Fruit fly (Drosophila melanogaster): ENCODE data around the gene mtm.

mtm gene

DNA sequence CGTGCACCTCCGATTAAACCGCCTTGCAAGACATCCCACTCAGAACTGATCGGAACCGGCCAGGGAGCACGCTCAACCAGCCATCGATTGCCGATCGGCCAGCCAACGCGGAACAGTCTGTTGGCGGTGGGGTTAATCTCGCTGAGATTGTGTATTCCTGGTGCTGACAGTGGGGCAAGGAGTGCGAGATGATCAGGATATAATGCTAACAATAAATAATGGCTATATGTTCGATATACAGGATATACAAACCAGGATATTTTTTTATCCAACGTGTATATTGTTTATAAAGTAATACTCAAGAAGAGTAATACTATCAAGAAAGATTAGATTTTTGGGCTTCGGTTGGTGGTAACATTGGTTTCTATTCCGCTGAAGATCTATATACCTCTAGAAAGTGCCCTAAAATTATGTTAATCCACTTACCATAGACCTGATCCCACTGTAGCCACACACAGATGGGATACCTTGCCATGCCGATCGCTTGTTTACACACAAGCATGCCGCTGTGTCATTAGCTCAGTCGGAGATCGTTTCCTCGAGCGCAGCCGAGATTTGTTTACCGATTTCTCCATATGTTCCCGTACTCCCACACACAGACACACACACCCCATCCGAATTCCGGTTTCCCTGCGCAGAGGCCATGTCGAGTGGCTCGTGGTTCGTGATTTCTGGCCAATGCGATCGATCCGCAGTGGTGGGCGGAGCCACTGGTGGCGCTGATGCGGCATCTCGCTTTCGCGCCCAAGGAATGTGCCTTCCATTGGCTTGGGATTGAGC is 17.3 kb downstream of the mtm start, which contains the start of gene H2.0 (continued):
- TF ChIP-seq dm (GFP tag; optimal IDR thresholded peaks at IDR 0.05) (peak; percentile 5), trem (tag; optimal IDR thresholded peaks at IDR 0.05) (peak; percentile 23), sisA (GFP tag; IDR thresholded peaks at IDR 0.05) (no peak), CG16863 (GFP tag; optimal IDR thresholded peaks at IDR 0.05) (peak; percentile 13), org-1 (GFP tag; optimal IDR thresholded peaks at IDR 0.05) (peak; percentile 39), Nf-YB (GFP tag; optimal IDR thresholded peaks at IDR 0.05) (peak; percentile 97), unpg (GFP tag; optimal IDR thresholded peaks at IDR 0.05) (peak; percentile 18), seq (GFP tag; IDR thresholded peaks at IDR 0.05) (no peak), Ada2b (GFP tag; IDR thresholded peaks at IDR 0.05) (no peak), CG2120 (GFP tag; optimal IDR thresholded peaks at IDR 0.05) (peak; percentile 29), cg (GFP tag; optimal IDR thresholded peaks at IDR 0.05) (peak; percentile 78), CG13296 (GFP tag; optimal IDR thresholded peaks at IDR 0.05) (no peak), H2.0 (GFP tag; IDR thresholded peaks at IDR 0.05) (no peak), gem (tag; optimal IDR thresholded peaks at IDR 0.05) (peak; percentile 68), CG15601 (tag; optimal IDR thresholded peaks at IDR 0.05) (peak; percentile 36), oc (tag; optimal IDR thresholded peaks at IDR 0.05) (peak; percentile 6), CG17912 (GFP tag; optimal IDR thresholded peaks at IDR 0.05) (no peak), hkb (optimal IDR thresholded peaks at IDR 0.05) (no peak), hkb (GFP tag; IDR thresholded peaks at IDR 0.05) (0 out of 2 replicates have a peak, but pooled peaks have one; percentile 24), BtbVII (GFP tag; optimal IDR thresholded peaks at IDR 0.05) (no peak), CG3847 (GFP tag; IDR thresholded peaks at IDR 0.05) (no peak), CG12219 (GFP tag; optimal IDR thresholded peaks at IDR 0.05) (no peak), CG2712 (tag; optimal IDR thresholded peaks at IDR 0.05) (peak; percentile 66), CG4404 (GFP tag; IDR thresholded peaks at IDR 0.05) (peak; percentile 60), zfh1 (GFP tag; IDR thresholded peaks at IDR 0.05) (0 out of 3 replicates have a peak, but pooled peaks have one; percentile 23), nom (GFP tag; optimal IDR thresholded peaks at IDR 0.05) (no peak), NC2α (GFP tag; optimal IDR thresholded peaks at IDR 0.05) (no peak), CG13424 (tag; optimal IDR thresholded peaks at IDR 0.05) (peak; percentile 23), CG8281 (tag; optimal IDR thresholded peaks at IDR 0.05) (no peak), sens-2 (GFP tag; IDR thresholded peaks at IDR 0.05) (no peak), wdn (GFP tag; IDR thresholded peaks at IDR 0.05) (no peak), CG10543 (GFP tag; optimal IDR thresholded peaks at IDR 0.05) (peak; percentile 26), jumu (GFP tag; optimal IDR thresholded peaks at IDR 0.05) (no peak), CG11723 (GFP tag; optimal IDR thresholded peaks at IDR 0.05) (no peak), CG8944 (GFP tag; optimal IDR thresholded peaks at IDR 0.05) (no peak), CG2889 (GFP tag; IDR thresholded peaks at IDR 0.05) (no peak), Spps (tag; optimal IDR thresholded peaks at IDR 0.05) (peak; percentile 13), chn (GFP tag; optimal IDR thresholded peaks at IDR 0.05) (peak; percentile 30), grau (tag; optimal IDR thresholded peaks at IDR 0.05) (peak; percentile 56), lmd (GFP tag; IDR thresholded peaks at IDR 0.05) (peak; percentile 53), Trl (optimal IDR thresholded peaks at IDR 0.05) (no peak), Trl (GFP tag; optimal IDR thresholded peaks at IDR 0.05) (peak; percentile 6), Doc3 (GFP tag; IDR thresholded peaks at IDR 0.05; ENCODE audit: partially characterized antibody) (no peak), zen2 (GFP tag; IDR thresholded peaks at IDR 0.05; ENCODE audit: partially characterized antibody) (no peak), lilli (GFP tag; optimal IDR thresholded peaks at IDR 0.05) (peak; percentile 22), Dll (GFP tag; IDR thresholded peaks at IDR 0.05; ENCODE audit: partially characterized antibody) (no peak), ems (GFP tag; optimal IDR thresholded peaks at IDR 0.05) (no peak), CG7556 (GFP tag; optimal IDR thresholded peaks at IDR 0.05) (peak; percentile 34), CG11398 (GFP tag; optimal IDR thresholded peaks at IDR 0.05) (no peak), CG1603 (tag; optimal IDR thresholded peaks at IDR 0.05) (peak; percentile 57)

Data from whole organism, embryonic.